Fruit fly (Drosophila melanogaster) whole organism, embryonic: Measurements from ENCODE around the gene Ant2.

ENCODE experiments used
- Atf-2 ChIP-seq: fragments of 200-800 bp; sonication (Bioruptor generic); optimal IDR thresholded peaks from 2 replicates; lab custom pipeline; 2016; ENCODE audit warnings: missing biosample characterization, missing genetic modification characterization
- CG10321 ChIP-seq: fragments of 200-800 bp; sonication (Bioruptor generic); IDR thresholded peaks from 2 replicates; pipeline ENCODE4 v1.3.6; 2022; ENCODE audit warnings: missing biosample characterization, missing genetic modification characterization
- CG10431 ChIP-seq: fragments of 200-800 bp; sonication (Bioruptor generic); optimal IDR thresholded peaks from 3 replicates; lab custom pipeline; 2018; ENCODE audit warnings: missing biosample characterization, mild to moderate bottlenecking, missing genetic modification characterization
- CG10654 ChIP-seq: fragments of 200-800 bp; sonication (Bioruptor generic); optimal IDR thresholded peaks from 2 replicates; lab custom pipeline; 2016; ENCODE audit warnings: missing biosample characterization, missing genetic modification characterization
- CG12942 ChIP-seq: fragments of 200-800 bp; sonication (Bioruptor generic); optimal IDR thresholded peaks from 3 replicates; lab custom pipeline; 2016; ENCODE audit warnings: missing biosample characterization, missing genetic modification characterization
- CG13624 ChIP-seq: fragments of 200-800 bp; sonication (Bioruptor generic); optimal IDR thresholded peaks from 2 replicates; lab custom pipeline; 2016; ENCODE audit warnings: missing biosample characterization, missing genetic modification characterization
- CG14860 ChIP-seq: fragments of 200-800 bp; sonication (Bioruptor generic); IDR thresholded peaks from 3 replicates; pipeline ENCODE4 v1.3.6; 2022; ENCODE audit warnings: missing biosample characterization, missing genetic modification characterization; ENCODE audit not compliant: partially characterized antibody
- CG1603 ChIP-seq: fragments of 200-800 bp; sonication (Bioruptor generic); optimal IDR thresholded peaks from 2 replicates; lab custom pipeline; 2019; ENCODE audit warnings: missing biosample characterization, mild to moderate bottlenecking, missing genetic modification characterization, moderate library complexity
- CG16813 ChIP-seq: fragments of 200-800 bp; sonication (Bioruptor generic); IDR thresholded peaks from 3 replicates; pipeline ENCODE4 v1.3.6; 2022; ENCODE audit warnings: missing biosample characterization, missing genetic modification characterization; ENCODE audit not compliant: partially characterized antibody
- CG17568 ChIP-seq: fragments of 200-800 bp; sonication (Bioruptor generic); optimal IDR thresholded peaks from 2 replicates; lab custom pipeline; 2018; ENCODE audit warnings: missing biosample characterization, mild to moderate bottlenecking, missing genetic modification characterization, moderate library complexity
- CG18262 ChIP-seq: fragments of 200-800 bp; optimal IDR thresholded peaks from 3 replicates; lab custom pipeline; 2019; ENCODE audit warnings: missing biosample characterization, mild to moderate bottlenecking, missing genetic modification characterization, moderate library complexity
- CG2889 ChIP-seq: fragments of 200-800 bp; sonication (Bioruptor generic); IDR thresholded peaks from 3 replicates; pipeline ENCODE4 v1.3.6; 2022; ENCODE audit warnings: missing biosample characterization, missing genetic modification characterization
- CG3065 ChIP-seq: fragments of 200-800 bp; sonication (Bioruptor generic); optimal IDR thresholded peaks from 2 replicates; lab custom pipeline; 2016; ENCODE audit warnings: missing biosample characterization, missing genetic modification characterization
- CG31441 ChIP-seq: fragments of 200-800 bp; sonication (Bioruptor generic); IDR thresholded peaks from 2 replicates; pipeline ENCODE4 v1.3.6; 2022; ENCODE audit warnings: missing biosample characterization, missing genetic modification characterization
- CG4730 ChIP-seq: fragments of 200-800 bp; sonication (Bioruptor generic); IDR thresholded peaks from 2 replicates; pipeline ENCODE4 v1.3.6; 2022; ENCODE audit warnings: missing biosample characterization, missing genetic modification characterization
- CG6683 ChIP-seq: fragments of 200-800 bp; sonication (Bioruptor generic); optimal IDR thresholded peaks from 2 replicates; lab custom pipeline; 2017; ENCODE audit warnings: missing biosample characterization, mild to moderate bottlenecking, missing genetic modification characterization, missing genetic modification reagents
- CG8924 ChIP-seq: fragments of 200-800 bp; optimal IDR thresholded peaks from 3 replicates; lab custom pipeline; 2019; ENCODE audit warnings: missing biosample characterization, mild to moderate bottlenecking, missing genetic modification characterization, moderate library complexity
- CG9437 ChIP-seq: fragments of 200-800 bp; sonication (Bioruptor generic); optimal IDR thresholded peaks from 2 replicates; lab custom pipeline; 2018; ENCODE audit warnings: missing biosample characterization, mild to moderate bottlenecking, missing genetic modification characterization
- CG9609 ChIP-seq: fragments of 200-800 bp; sonication (Bioruptor generic); optimal IDR thresholded peaks from 3 replicates; lab custom pipeline; 2016; ENCODE audit warnings: missing biosample characterization, missing genetic modification characterization
- D19B ChIP-seq: fragments of 200-800 bp; sonication (Bioruptor generic); optimal IDR thresholded peaks from 2 replicates; lab custom pipeline; 2017; ENCODE audit warnings: missing biosample characterization, mild to moderate bottlenecking, missing genetic modification characterization
- Dek ChIP-seq: fragments of 200-800 bp; sonication (Bioruptor generic); optimal IDR thresholded peaks from 3 replicates; lab custom pipeline; 2019; ENCODE audit warnings: missing biosample characterization, mild to moderate bottlenecking, missing genetic modification characterization, moderate library complexity
- Dip2 ChIP-seq: fragments of 200-800 bp; sonication (Bioruptor generic); IDR thresholded peaks from 2 replicates; pipeline ENCODE4 v1.3.6; 2022; ENCODE audit warnings: missing biosample characterization, missing genetic modification characterization
- Doc3 ChIP-seq: fragments of 200-800 bp; sonication (Bioruptor generic); IDR thresholded peaks from 3 replicates; pipeline ENCODE4 v1.3.6; 2022; ENCODE audit warnings: missing biosample characterization, missing genetic modification characterization; ENCODE audit not compliant: partially characterized antibody
- Fer3 ChIP-seq: fragments of 200-800 bp; sonication (Bioruptor generic); optimal IDR thresholded peaks from 2 replicates; lab custom pipeline; 2018; ENCODE audit warnings: missing biosample characterization, mild to moderate bottlenecking, missing genetic modification characterization, moderate library complexity
- Mad ChIP-seq: fragments of 200-800 bp; sonication (Bioruptor generic); optimal IDR thresholded peaks from 2 replicates; lab custom pipeline; 2016; ENCODE audit warnings: missing biosample characterization, missing genetic modification characterization
- Med ChIP-seq: fragments of 200-800 bp; sonication (Bioruptor generic); peaks from one replicate; lab custom pipeline; 2016; ENCODE audit warnings: missing biosample characterization, missing genetic modification characterization, mild to moderate bottlenecking, inconsistent platforms, moderate library complexity
- Mes4 ChIP-seq: fragments of 200-800 bp; sonication (Bioruptor generic); optimal IDR thresholded peaks from 2 replicates; lab custom pipeline; 2016; ENCODE audit warnings: missing biosample characterization, missing genetic modification characterization
- Pdp1 ChIP-seq, 2 experiments: fragments of 200-800 bp; sonication (Bioruptor generic); optimal IDR thresholded peaks; 3 replicates each; lab custom pipeline; 2016; ENCODE audit warnings: missing biosample characterization in 2 of 2, missing genetic modification characterization in 2 of 2, mild to moderate bottlenecking in 1 of 2, moderate library complexity in 1 of 2
- Poxn ChIP-seq: fragments of 200-800 bp; sonication (Bioruptor generic); IDR thresholded peaks from 2 replicates; pipeline ENCODE4 v1.3.6; 2022; ENCODE audit warnings: missing biosample characterization, missing genetic modification characterization
- Taf1 ChIP-seq: fragments of 200-800 bp; sonication (Bioruptor generic); IDR thresholded peaks from 2 replicates; pipeline ENCODE4 v1.3.6; 2022; ENCODE audit warnings: missing biosample characterization, missing genetic modification characterization
- aop ChIP-seq: fragments of 200-800 bp; sonication (Bioruptor generic); IDR thresholded peaks from 2 replicates; pipeline ENCODE4 v1.3.6; 2022; ENCODE audit warnings: missing biosample characterization, missing genetic modification characterization
- ase ChIP-seq: fragments of 200-800 bp; sonication (Bioruptor generic); IDR thresholded peaks from 3 replicates; pipeline ENCODE4 v1.3.6; 2022; ENCODE audit warnings: missing biosample characterization, missing genetic modification characterization
- bowl ChIP-seq: fragments of 200-800 bp; sonication (Bioruptor generic); IDR thresholded peaks from 2 replicates; pipeline ENCODE4 v1.3.6; 2022; ENCODE audit warnings: missing biosample characterization, missing genetic modification characterization
- chn ChIP-seq: fragments of 200-800 bp; sonication (Bioruptor generic); optimal IDR thresholded peaks from 2 replicates; lab custom pipeline; 2016; ENCODE audit warnings: missing biosample characterization, missing genetic modification characterization
- dmrt11E ChIP-seq: fragments of 200-800 bp; sonication (Bioruptor generic); optimal IDR thresholded peaks from 3 replicates; lab custom pipeline; 2018; ENCODE audit warnings: missing biosample characterization, mild to moderate bottlenecking, missing genetic modification characterization, moderate library complexity
- dysf ChIP-seq: fragments of 200-800 bp; sonication (Bioruptor generic); IDR thresholded peaks from 3 replicates; pipeline ENCODE4 v1.3.6; 2022; ENCODE audit warnings: missing biosample characterization, missing genetic modification characterization
- exex ChIP-seq: fragments of 200-800 bp; sonication (Bioruptor generic); optimal IDR thresholded peaks from 4 replicates; lab custom pipeline; 2018; ENCODE audit warnings: missing biosample characterization, mild to moderate bottlenecking, missing genetic modification characterization, moderate library complexity
- gce ChIP-seq: fragments of 200-800 bp; sonication (Bioruptor generic); IDR thresholded peaks from 3 replicates; pipeline ENCODE4 v1.3.6; 2022; ENCODE audit warnings: missing biosample characterization, missing genetic modification characterization
- gcm2 ChIP-seq: fragments of 200-800 bp; sonication (Bioruptor generic); optimal IDR thresholded peaks from 2 replicates; lab custom pipeline; 2016; ENCODE audit warnings: missing biosample characterization, missing genetic modification characterization
- gsb-n ChIP-seq: fragments of 200-800 bp; sonication (Bioruptor generic); optimal IDR thresholded peaks from 3 replicates; lab custom pipeline; 2018; ENCODE audit warnings: missing biosample characterization, mild to moderate bottlenecking, missing genetic modification characterization
- insv ChIP-seq, 2 experiments: fragments of 200-800 bp; sonication (Bioruptor generic); optimal IDR thresholded peaks; 3 replicates each; lab custom pipeline; 2016 to 2018; ENCODE audit warnings: missing biosample characterization in 2 of 2, missing genetic modification characterization in 2 of 2
- knrl ChIP-seq: fragments of 200-800 bp; sonication (Bioruptor generic); IDR thresholded peaks from 3 replicates; pipeline ENCODE4 v1.3.6; 2022; ENCODE audit warnings: missing biosample characterization, missing genetic modification characterization; ENCODE audit not compliant: partially characterized antibody
- ranshi ChIP-seq: fragments of 200-800 bp; sonication (Bioruptor generic); IDR thresholded peaks from 2 replicates; pipeline ENCODE4 v1.3.6; 2022; ENCODE audit warnings: missing biosample characterization, missing genetic modification characterization
- sqz ChIP-seq: fragments of 200-800 bp; sonication (Bioruptor generic); optimal IDR thresholded peaks from 3 replicates; lab custom pipeline; 2018; ENCODE audit warnings: missing biosample characterization, mild to moderate bottlenecking, missing genetic modification characterization
- sr ChIP-seq: fragments of 200-800 bp; sonication (Bioruptor generic); IDR thresholded peaks from 3 replicates; pipeline ENCODE4 v1.3.6; 2022; ENCODE audit warnings: missing biosample characterization, missing genetic modification characterization
- tll ChIP-seq, 2 experiments: fragments of 200-800 bp in 1 of 2; fragments of >200 bp in 1 of 2; sonication (Bioruptor generic) in 1 of 2; optimal IDR thresholded peaks; 2 replicates each; lab custom pipeline; 2017 to 2019; ENCODE audit warnings: missing biosample characterization in 2 of 2, missing genetic modification characterization in 2 of 2, mild to moderate bottlenecking in 1 of 2, moderate library complexity in 1 of 2
- tna ChIP-seq: fragments of 200-800 bp; sonication (Bioruptor generic); IDR thresholded peaks from 2 replicates; pipeline ENCODE4 v1.3.6; 2022; ENCODE audit warnings: missing biosample characterization, missing genetic modification characterization; ENCODE audit not compliant: partially characterized antibody
- trh ChIP-seq: fragments of 200-800 bp; sonication (Bioruptor generic); optimal IDR thresholded peaks from 2 replicates; lab custom pipeline; 2016; ENCODE audit warnings: missing biosample characterization, missing genetic modification characterization
- wek ChIP-seq: fragments of 200-800 bp; sonication (Bioruptor generic); optimal IDR thresholded peaks from 3 replicates; lab custom pipeline; 2018; ENCODE audit warnings: missing biosample characterization, mild to moderate bottlenecking, missing genetic modification characterization, moderate library complexity
- zfh1 ChIP-seq: fragments of 200-800 bp; sonication (Bioruptor generic); IDR thresholded peaks from 3 replicates; pipeline ENCODE4 v1.3.6; 2022; ENCODE audit warnings: missing biosample characterization, missing genetic modification characterization

Gene Ant2

dm6 chrX:10738835-10739371, 47.8 kb downstream of the Ant2 start (continued):
- TF ChIP-seq gcm2 (GFP tag; lab: Kevin White, UChicago): no peak
- TF ChIP-seq Taf1 (GFP tag; lab: Robert Waterston, UW): no peak
- TF ChIP-seq Med (GFP tag; lab: Kevin White, UChicago): peak; percentile 85
- peak; percentile 13 for TF ChIP-seq CG8924
- TF ChIP-seq insv (GFP tag; optimal IDR thresholded peaks at IDR 0.05; lab: Kevin White, UChicago): no peak
- no peak for TF ChIP-seq aop
- TF ChIP-seq CG4730: no peak
- TF ChIP-seq CG9609 (GFP tag; lab: Kevin White, UChicago): no peak
- no peak for TF ChIP-seq CG2889 (GFP tag; lab: Robert Waterston, UW)
- TF ChIP-seq CG3065 (GFP tag; lab: Kevin White, UChicago): no peak
- no peak for TF ChIP-seq trh (GFP tag; lab: Kevin White, UChicago)
- no peak for TF ChIP-seq ase (GFP tag; lab: Robert Waterston, UW)
- TF ChIP-seq tna: no peak
- no peak for TF ChIP-seq CG6683 (GFP tag; lab: Kevin White, UChicago)
- no peak for TF ChIP-seq Mes4 (GFP tag; lab: Kevin White, UChicago)
- 0 out of 3 replicates have a peak, but pooled peaks have one; percentile 32 for TF ChIP-seq zfh1 (GFP tag; lab: Robert Waterston, UW)
- TF ChIP-seq tll (GFP tag; optimal IDR thresholded peaks at IDR 0.05; lab: Kevin White, UChicago): no peak
- TF ChIP-seq Fer3 (tag; lab: Kevin White, UChicago): no peak
- no peak for TF ChIP-seq bowl (GFP tag; lab: Robert Waterston, UW)
- no peak for TF ChIP-seq Doc3 (GFP tag; lab: Robert Waterston, UW)
- TF ChIP-seq chn (GFP tag; lab: Kevin White, UChicago): no peak
- TF ChIP-seq CG1603: peak; percentile 11
- TF ChIP-seq knrl (GFP tag; lab: Robert Waterston, UW): no peak
- no peak for TF ChIP-seq exex (tag; lab: Kevin White, UChicago)
- TF ChIP-seq sr: 0 out of 3 replicates have a peak, but pooled peaks have one; percentile 17
- TF ChIP-seq dysf: no peak
- peak; percentile 94 for TF ChIP-seq sqz (GFP tag; lab: Kevin White, UChicago)
- TF ChIP-seq Dip2 (GFP tag; lab: Robert Waterston, UW): no peak
- no peak for TF ChIP-seq dmrt11E (tag; lab: Kevin White, UChicago)
- no peak for TF ChIP-seq CG16813 (GFP tag; lab: Robert Waterston, UW)
- TF ChIP-seq CG10431: no peak
- TF ChIP-seq gsb-n (tag; lab: Kevin White, UChicago): peak; percentile 29
- TF ChIP-seq ranshi (GFP tag; lab: Robert Waterston, UW): no peak
- no peak for TF ChIP-seq CG12942
- TF ChIP-seq gce (GFP tag; lab: Robert Waterston, UW): peak; percentile 27; the same call in 1 of the 3 replicates
- TF ChIP-seq Atf-2: no peak
- TF ChIP-seq wek (GFP tag; lab: Kevin White, UChicago): no peak
- TF ChIP-seq Dek: no peak
- no peak for TF ChIP-seq CG17568 (GFP tag; lab: Kevin White, UChicago)
- 0 out of 2 replicates have a peak, but pooled peaks have one; percentile 13 for TF ChIP-seq CG31441 (GFP tag; lab: Robert Waterston, UW)
- TF ChIP-seq CG18262 (tag; lab: Kevin White, UChicago): no peak
- peak in 1 of 2 experiments; percentile 99 for TF ChIP-seq Pdp1 (GFP tag; optimal IDR thresholded peaks at IDR 0.05; lab: Kevin White, UChicago)
- TF ChIP-seq Poxn (GFP tag; lab: Robert Waterston, UW): no peak
- TF ChIP-seq Mad: no peak
- TF ChIP-seq CG13624 (GFP tag; lab: Kevin White, UChicago): peak; percentile 80
- TF ChIP-seq CG9437 (GFP tag; lab: Kevin White, UChicago): no peak
- no peak for TF ChIP-seq CG14860
- peak; percentile 37; the same call in 1 of the 2 replicates for TF ChIP-seq CG10321 (GFP tag; lab: Robert Waterston, UW)
- TF ChIP-seq D19B: no peak
- TF ChIP-seq CG10654 (GFP tag; lab: Kevin White, UChicago): no peak
